Worm (Caenorhabditis elegans): ENCODE measurements around the gene ule-2.

DNA sequence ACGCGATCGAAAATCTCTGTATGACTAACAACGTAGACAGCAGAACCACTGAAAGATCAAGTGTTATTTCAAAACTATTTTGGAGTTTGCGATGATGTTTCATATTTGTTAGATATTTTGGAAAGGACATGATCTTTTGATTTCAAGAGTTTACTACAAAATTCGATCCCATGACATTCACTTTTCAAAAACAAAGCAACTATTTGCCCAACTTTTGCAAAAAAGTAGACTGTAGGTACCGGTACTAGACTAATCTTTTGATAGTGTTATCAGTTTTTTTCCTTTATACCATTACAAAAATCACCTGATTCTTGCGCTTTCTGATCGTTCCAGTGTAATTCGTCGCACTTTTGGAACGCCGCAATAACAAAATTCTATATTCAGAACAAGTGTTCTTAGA is 14.9 kb upstream of the ule-2 start:
- no peak for TF ChIP-seq lsl-1 (GFP tag; optimal IDR thresholded peaks at IDR 0.05)
- TF ChIP-seq ets-4 (GFP tag; optimal IDR thresholded peaks at IDR 0.05) = no peak
- no peak for TF ChIP-seq F39B2.1 (GFP tag; IDR thresholded peaks at IDR 0.05)
- TF ChIP-seq hmg-20 (GFP tag; IDR thresholded peaks at IDR 0.05) = no peak

Measured in whole organism, young adult.